Fruit fly (Drosophila melanogaster) whole organism, embryonic: ENCODE data around the gene salr.

Experiments
- CG10366 ChIP-seq: fragments of 200-800 bp; sonication (Bioruptor generic); IDR thresholded peaks from 2 replicates; pipeline ENCODE4 v1.3.6; 2022; ENCODE audit warnings: missing biosample characterization, missing genetic modification characterization
- CG10979 ChIP-seq: fragments of 200-800 bp; sonication (Bioruptor generic); optimal IDR thresholded peaks from 2 replicates; lab custom pipeline; 2018; ENCODE audit warnings: missing biosample characterization, mild to moderate bottlenecking, missing genetic modification characterization, moderate library complexity
- Lpt ChIP-seq: fragments of >200 bp; optimal IDR thresholded peaks from 2 replicates; lab custom pipeline; 2018; ENCODE audit warnings: missing biosample characterization, missing genetic modification characterization
- Nf-YC ChIP-seq: fragments of 200-800 bp; optimal IDR thresholded peaks from 3 replicates; lab custom pipeline; 2019; ENCODE audit warnings: missing biosample characterization, mild to moderate bottlenecking, missing genetic modification characterization, moderate library complexity
- Poxn ChIP-seq: fragments of 200-800 bp; sonication (Bioruptor generic); IDR thresholded peaks from 2 replicates; pipeline ENCODE4 v1.3.6; 2022; ENCODE audit warnings: missing biosample characterization, missing genetic modification characterization
- crp ChIP-seq, 2 experiments: fragments of 200-800 bp; sonication (Bioruptor generic); optimal IDR thresholded peaks; 2 replicates in 1 of 2; 3 replicates in 1 of 2; lab custom pipeline; 2017; ENCODE audit warnings: missing biosample characterization in 2 of 2, missing genetic modification characterization in 2 of 2, mild to moderate bottlenecking in 1 of 2, moderate library complexity in 1 of 2
- ro ChIP-seq: fragments of 200-800 bp; sonication (Bioruptor generic); IDR thresholded peaks from 2 replicates; pipeline ENCODE4 v1.3.6; 2022; ENCODE audit warnings: missing biosample characterization, missing genetic modification characterization
- wek ChIP-seq: fragments of 200-800 bp; sonication (Bioruptor generic); optimal IDR thresholded peaks from 3 replicates; lab custom pipeline; 2018; ENCODE audit warnings: missing biosample characterization, mild to moderate bottlenecking, missing genetic modification characterization, moderate library complexity

dm6 chr2L:11309806-11310205 lies 48.9 kb upstream of the salr start:
- no peak for TF ChIP-seq wek (GFP tag; lab: Kevin White, UChicago)
- TF ChIP-seq Poxn (GFP tag; lab: Robert Waterston, UW), result no peak
- no peak for TF ChIP-seq crp (GFP tag; optimal IDR thresholded peaks at IDR 0.05; lab: Kevin White, UChicago)
- no peak for TF ChIP-seq ro (GFP tag; lab: Robert Waterston, UW)
- no peak for TF ChIP-seq Nf-YC (tag; lab: Kevin White, UChicago)
- TF ChIP-seq CG10366, result no peak
- no peak for TF ChIP-seq Lpt (GFP tag; lab: Kevin White, UChicago)
- TF ChIP-seq CG10979 (tag; lab: Kevin White, UChicago), result no peak
